Worm (Caenorhabditis elegans) whole organism, L2 larva: ENCODE data around the gene glrx-3.
"Not testable (repeated sequence)": the region's sequence is repeated elsewhere in the genome, so short reads cannot be mapped to it uniquely, and the experiment has no call there.

Source experiments
- R02D3.7 ChIP-seq: fragments of 150-350 bp; optimal IDR thresholded peaks from 2 replicates; lab custom pipeline; 2014; ENCODE audit warnings: missing biosample characterization, missing genetic modification characterization
- ceh-82 ChIP-seq: fragments of 150-350 bp; optimal IDR thresholded peaks from 2 replicates; lab custom pipeline; 2014; ENCODE audit warnings: missing biosample characterization, missing genetic modification characterization
- elt-1 ChIP-seq: fragments of 150-350 bp; optimal IDR thresholded peaks from 2 replicates; lab custom pipeline; 2014; ENCODE audit warnings: missing biosample characterization, missing genetic modification characterization
- lin-39 ChIP-seq: fragments of 150-350 bp; optimal IDR thresholded peaks from 2 replicates; lab custom pipeline; 2014; ENCODE audit warnings: missing biosample characterization, missing genetic modification reagents, missing genetic modification characterization
- nhr-10 ChIP-seq: sonication (generic microtip); optimal IDR thresholded peaks from 2 replicates; lab custom pipeline; 2017; ENCODE audit warnings: missing biosample characterization, missing genetic modification characterization
- nhr-11 ChIP-seq: fragments of 150-350 bp; optimal IDR thresholded peaks from 2 replicates; lab custom pipeline; 2014; ENCODE audit warnings: missing biosample characterization, missing genetic modification characterization
- nhr-6 ChIP-seq: fragments of 150-350 bp; optimal IDR thresholded peaks from 2 replicates; lab custom pipeline; 2014; ENCODE audit warnings: missing biosample characterization, missing genetic modification characterization
- nhr-77 ChIP-seq: fragments of 150-350 bp; optimal IDR thresholded peaks from 2 replicates; lab custom pipeline; 2014; ENCODE audit warnings: missing biosample characterization, missing genetic modification characterization
- sma-9 ChIP-seq, 2 experiments: fragments of 150-350 bp in 1 of 2; sonication (generic microtip) in 1 of 2; optimal IDR thresholded peaks; 2 replicates each; lab custom pipeline; 2014 to 2016; ENCODE audit warnings: missing genetic modification characterization in 2 of 2, mild to moderate bottlenecking in 1 of 2, missing biosample characterization in 1 of 2, missing compliant biosample characterization in 1 of 2, missing genetic modification reagents in 1 of 2, moderate library complexity in 1 of 2
- zag-1 ChIP-seq: fragments of 150-350 bp; optimal IDR thresholded peaks from 2 replicates; lab custom pipeline; 2014; ENCODE audit warnings: missing biosample characterization, missing genetic modification characterization

glrx-3 gene

ce11 chrV:4295920-4296319 is 45.2 kb downstream of the glrx-3 start, which contains the start of gene F47D2.11:
Gene F47D2.11, minus strand, starts transcription at chrV:4296020.
- TF ChIP-seq nhr-77 (no peak), ceh-82 (tag; lab: Kevin White, UChicago) (no peak), zag-1 (tag; lab: Kevin White, UChicago) (no peak), sma-9 (GFP tag; optimal IDR thresholded peaks at IDR 0.05; lab: Kevin White, UChicago) (no peak), sma-9 (tag; optimal IDR thresholded peaks at IDR 0.05; lab: Kevin White, UChicago) (no peak)
- TF ChIP-seq, all 48 proteins: peak for 0

ce11 chrV:4293425-4293824 is 47.7 kb downstream of the glrx-3 start, which contains the start of gene srh-194:
Gene srh-194, minus strand, starts transcription at chrV:4293525.
- TF ChIP-seq nhr-11 (tag; lab: Kevin White, UChicago); nhr-10 (tag; lab: Kevin White, UChicago); elt-1: not testable (repeated sequence)
- TF ChIP-seq, all 48 proteins: peak for 0; not testable (repeated sequence) for 48

ce11 chrV:4290093-4290492 is 51.0 kb downstream of the glrx-3 start, which contains the start of gene srh-193:
Gene srh-193, minus strand, starts transcription at chrV:4290193.
- not testable (repeated sequence) for TF ChIP-seq lin-39, R02D3.7, nhr-6 (tag; lab: Kevin White, UChicago)
